Worm (Caenorhabditis elegans): ENCODE results near the gene best-19.

Gene best-19

DNA sequence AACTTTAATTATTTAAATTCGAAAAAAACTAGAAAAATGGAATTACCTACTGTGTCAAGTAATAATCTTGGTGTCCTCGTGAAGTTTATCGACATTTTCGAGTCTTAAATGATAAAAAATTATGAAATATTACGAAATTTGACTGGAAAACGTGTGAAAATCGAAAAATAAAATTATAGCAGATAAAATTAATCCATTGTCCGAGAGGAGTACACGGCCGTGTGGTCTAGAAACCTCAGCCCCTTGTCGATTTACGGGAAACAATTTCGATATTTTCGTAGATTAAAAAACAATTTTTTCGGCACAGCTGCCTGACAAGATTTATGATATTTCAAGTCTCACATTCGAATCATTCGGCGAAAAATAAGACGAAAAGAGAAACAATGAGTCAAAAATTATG lies 26.4 kb upstream of the best-19 start, which contains the start of gene R02D3.8:
R02D3.8 (minus strand) TSS at position 109 of the 400 bp plus-strand sequence.
- TF ChIP-seq elt-1 (tag; optimal IDR thresholded peaks at IDR 0.05) (no peak), sma-9 (GFP tag; optimal IDR thresholded peaks at IDR 0.05) (peak; percentile 62), sma-9 (tag; optimal IDR thresholded peaks at IDR 0.05) (no peak), nhr-6 (tag; optimal IDR thresholded peaks at IDR 0.05) (no peak), unc-62 (GFP tag; optimal IDR thresholded peaks at IDR 0.05) (no peak), gmeb-1 (tag; optimal IDR thresholded peaks at IDR 0.05) (peak; percentile 24), C34F6.9 (tag; optimal IDR thresholded peaks at IDR 0.05) (peak; percentile 45), mbf-1 (tag; optimal IDR thresholded peaks at IDR 0.05) (no peak), lsy-2 (tag; optimal IDR thresholded peaks at IDR 0.05) (peak in 1 of 2 experiments; percentile 70), fos-1 (tag; optimal IDR thresholded peaks at IDR 0.05) (no peak), nhr-25 (tag; optimal IDR thresholded peaks at IDR 0.05) (peak; percentile 46), F13H6.1 (tag; optimal IDR thresholded peaks at IDR 0.05) (no peak), crh-2 (tag; optimal IDR thresholded peaks at IDR 0.05) (peak; percentile 22), lin-13 (GFP tag; optimal IDR thresholded peaks at IDR 0.05) (peak; percentile 10), unc-55 (GFP tag; optimal IDR thresholded peaks at IDR 0.05) (peak; percentile 50), ceh-82 (tag; optimal IDR thresholded peaks at IDR 0.05) (no peak), mdl-1 (tag; optimal IDR thresholded peaks at IDR 0.05) (no peak), ama-1 (optimal IDR thresholded peaks at IDR 0.05) (no peak), alr-1 (tag; optimal IDR thresholded peaks at IDR 0.05) (no peak), ztf-4 (tag; optimal IDR thresholded peaks at IDR 0.05) (no peak), sma-3 (GFP tag; optimal IDR thresholded peaks at IDR 0.05) (peak; percentile 44), zag-1 (tag; optimal IDR thresholded peaks at IDR 0.05) (no peak), snpc-4 (tag; optimal IDR thresholded peaks at IDR 0.05) (no peak), lin-39 (tag; optimal IDR thresholded peaks at IDR 0.05) (no peak), lin-11 (tag; optimal IDR thresholded peaks at IDR 0.05) (no peak), nhr-77 (tag; optimal IDR thresholded peaks at IDR 0.05) (no peak), sem-4 (tag; optimal IDR thresholded peaks at IDR 0.05) (no peak), nhr-11 (tag; optimal IDR thresholded peaks at IDR 0.05) (no peak), ceh-16 (tag; optimal IDR thresholded peaks at IDR 0.05) (no peak), R02D3.7 (tag; optimal IDR thresholded peaks at IDR 0.05) (no peak), nhr-21 (tag; optimal IDR thresholded peaks at IDR 0.05) (peak; percentile 19), ZK546.5 (tag; optimal IDR thresholded peaks at IDR 0.05) (no peak), skn-1 (tag; optimal IDR thresholded peaks at IDR 0.05) (no peak), Y55F3AM.14 (GFP tag; optimal IDR thresholded peaks at IDR 0.05) (no peak)

ce11 chrIV:258362-258761 lies 25.1 kb upstream of the best-19 start:
- TF ChIP-seq dmd-4 (tag; optimal IDR thresholded peaks at IDR 0.05) (no peak), aly-2 (tag; optimal IDR thresholded peaks at IDR 0.05) (no peak), ztf-4 (tag; optimal IDR thresholded peaks at IDR 0.05) (no peak), nhr-129 (tag; optimal IDR thresholded peaks at IDR 0.05) (no peak), sma-9 (GFP tag; optimal IDR thresholded peaks at IDR 0.05) (no peak), sma-9 (tag; optimal IDR thresholded peaks at IDR 0.05) (no peak), egl-27 (tag; optimal IDR thresholded peaks at IDR 0.05) (no peak), sem-4 (tag; optimal IDR thresholded peaks at IDR 0.05) (no peak), nhr-23 (tag; optimal IDR thresholded peaks at IDR 0.05) (no peak), nhr-77 (tag; optimal IDR thresholded peaks at IDR 0.05) (no peak), nhr-6 (tag; optimal IDR thresholded peaks at IDR 0.05) (no peak), nhr-10 (tag; optimal IDR thresholded peaks at IDR 0.05) (no peak), zag-1 (tag; optimal IDR thresholded peaks at IDR 0.05) (no peak), F13H6.1 (tag; optimal IDR thresholded peaks at IDR 0.05) (no peak)

DNA sequence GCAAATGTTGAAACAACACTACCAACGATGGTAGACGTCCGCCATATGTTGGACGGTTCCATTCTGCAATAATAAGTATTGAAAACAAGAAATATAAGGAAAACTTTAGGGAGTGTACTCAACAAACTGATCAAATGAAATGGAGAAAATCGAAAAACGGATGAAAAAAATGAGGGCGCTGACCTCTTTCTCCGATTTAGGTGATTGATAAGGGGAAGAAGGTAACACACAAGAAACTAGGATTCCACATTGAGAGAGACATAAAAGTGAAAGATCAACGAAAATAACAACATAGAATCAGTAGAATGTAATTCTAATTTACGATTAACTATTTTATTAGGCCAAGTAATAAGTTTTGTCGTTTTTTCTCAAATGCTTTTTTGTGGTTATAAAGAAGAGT lies 24.3 kb upstream of the best-19 start, which contains the start of gene dpy-9:
dpy-9 (minus strand) TSS at position 63 of the 400 bp plus-strand sequence.
- no peak for TF ChIP-seq nhr-10 (tag; optimal IDR thresholded peaks at IDR 0.05)
- TF ChIP-seq mbf-1 (tag; optimal IDR thresholded peaks at IDR 0.05): no peak
- peak; percentile 18 for TF ChIP-seq blmp-1 (tag; optimal IDR thresholded peaks at IDR 0.05; ENCODE audit: insufficient read depth)
- TF ChIP-seq nhr-6 (tag; optimal IDR thresholded peaks at IDR 0.05): no peak
- TF ChIP-seq Y55F3AM.14 (GFP tag; optimal IDR thresholded peaks at IDR 0.05): no peak
- TF ChIP-seq crh-2 (tag; optimal IDR thresholded peaks at IDR 0.05): no peak
- TF ChIP-seq sma-3 (GFP tag; optimal IDR thresholded peaks at IDR 0.05): no peak

Measured in whole organism, L2 larva.